Fruit fly (Drosophila melanogaster): Measurements from ENCODE around the gene Hsp26.

dm6 chr3L:9401354-9402156 is 24.3 kb upstream of the Hsp26 start:
- no peak for TF ChIP-seq woc (GFP tag; optimal IDR thresholded peaks at IDR 0.05)
- TF ChIP-seq brk (GFP tag; optimal IDR thresholded peaks at IDR 0.05), result no peak
- no peak for TF ChIP-seq h (GFP tag; optimal IDR thresholded peaks at IDR 0.05)
- TF ChIP-seq psq (GFP tag; optimal IDR thresholded peaks at IDR 0.05), result peak; percentile 57
- peak; percentile 73 for TF ChIP-seq fru (GFP tag; optimal IDR thresholded peaks at IDR 0.05)
- TF ChIP-seq sage (GFP tag; optimal IDR thresholded peaks at IDR 0.05), result peak; percentile 17
- no peak for TF ChIP-seq OdsH (GFP tag; optimal IDR thresholded peaks at IDR 0.05)
- TF ChIP-seq ey (GFP tag; optimal IDR thresholded peaks at IDR 0.05), result no peak
- TF ChIP-seq usp (GFP tag; optimal IDR thresholded peaks at IDR 0.05), result no peak
